Worm (Caenorhabditis elegans): ENCODE data around the gene K10G4.5.

ce11 chrV:17317786-17318185, 16.5 kb upstream of the K10G4.5 start, which contains the start of gene srz-58:
- TF ChIP-seq nfya-1 (tag; optimal IDR thresholded peaks at IDR 0.05; ENCODE audit: insufficient read depth) (no peak), ama-1 (optimal IDR thresholded peaks at IDR 0.05) (no peak), elt-3 (tag; optimal IDR thresholded peaks at IDR 0.05) (no peak), fos-1 (tag; optimal IDR thresholded peaks at IDR 0.05) (no peak), nhr-12 (tag; optimal IDR thresholded peaks at IDR 0.05) (no peak), unc-62 (GFP tag; optimal IDR thresholded peaks at IDR 0.05) (no peak), nhr-76 (tag; optimal IDR thresholded peaks at IDR 0.05) (no peak), daf-12 (tag; optimal IDR thresholded peaks at IDR 0.05) (no peak), R02D3.7 (tag; optimal IDR thresholded peaks at IDR 0.05) (no peak), lin-15B (tag; optimal IDR thresholded peaks at IDR 0.05) (no peak), tbx-2 (tag; optimal IDR thresholded peaks at IDR 0.05) (no peak), ztf-11 (tag; optimal IDR thresholded peaks at IDR 0.05) (no peak)

Measured in whole organism, L3 larva.